Fruit fly (Drosophila melanogaster) whole organism, embryonic: ENCODE measurements around the gene CG11980.

ENCODE experiments used
- Bdp1 ChIP-seq: fragments of 200-800 bp; sonication (Bioruptor generic); optimal IDR thresholded peaks from 3 replicates; lab custom pipeline; 2016; ENCODE audit warnings: missing biosample characterization, missing genetic modification characterization
- Bteb2 ChIP-seq: fragments of 200-800 bp; sonication (Bioruptor generic); optimal IDR thresholded peaks from 2 replicates; lab custom pipeline; 2016; ENCODE audit warnings: missing biosample characterization, missing genetic modification characterization
- CG10366 ChIP-seq: fragments of 200-800 bp; sonication (Bioruptor generic); IDR thresholded peaks from 2 replicates; pipeline ENCODE4 v1.3.6; 2022; ENCODE audit warnings: missing biosample characterization, missing genetic modification characterization
- CG10565 ChIP-seq: fragments of 200-800 bp; sonication (Bioruptor generic); optimal IDR thresholded peaks from 3 replicates; lab custom pipeline; 2016; ENCODE audit warnings: missing biosample characterization, mild to moderate bottlenecking, missing genetic modification characterization
- CG14860 ChIP-seq: fragments of 200-800 bp; sonication (Bioruptor generic); IDR thresholded peaks from 3 replicates; pipeline ENCODE4 v1.3.6; 2022; ENCODE audit warnings: missing biosample characterization, missing genetic modification characterization; ENCODE audit not compliant: partially characterized antibody
- CG18262 ChIP-seq: fragments of 200-800 bp; optimal IDR thresholded peaks from 3 replicates; lab custom pipeline; 2019; ENCODE audit warnings: missing biosample characterization, mild to moderate bottlenecking, missing genetic modification characterization, moderate library complexity
- CG1832 ChIP-seq: fragments of 200-800 bp; sonication (Bioruptor generic); optimal IDR thresholded peaks from 2 replicates; lab custom pipeline; 2017; ENCODE audit warnings: missing biosample characterization, mild to moderate bottlenecking, missing genetic modification characterization, inconsistent platforms
- CG2116 ChIP-seq: fragments of 200-800 bp; sonication (Bioruptor generic); optimal IDR thresholded peaks from 3 replicates; lab custom pipeline; 2018; ENCODE audit warnings: missing biosample characterization, mild to moderate bottlenecking, missing genetic modification characterization
- CG30020 ChIP-seq: fragments of 200-800 bp; optimal IDR thresholded peaks from 2 replicates; lab custom pipeline; 2019; ENCODE audit warnings: missing biosample characterization, mild to moderate bottlenecking, missing genetic modification characterization, moderate library complexity
- CG31224 ChIP-seq: fragments of 200-800 bp; sonication (Bioruptor generic); IDR thresholded peaks from 2 replicates; pipeline ENCODE4 v1.3.6; 2022; ENCODE audit warnings: missing biosample characterization, missing genetic modification characterization
- CG3281 ChIP-seq: fragments of 200-800 bp; sonication (Bioruptor generic); optimal IDR thresholded peaks from 3 replicates; lab custom pipeline; 2017; ENCODE audit warnings: missing biosample characterization, mild to moderate bottlenecking, missing genetic modification characterization
- CG33213 ChIP-seq: fragments of 200-800 bp; sonication (Bioruptor generic); optimal IDR thresholded peaks from 3 replicates; lab custom pipeline; 2016; ENCODE audit warnings: missing biosample characterization, missing genetic modification characterization
- CG34376 ChIP-seq: fragments of 200-800 bp; sonication (Bioruptor generic); optimal IDR thresholded peaks from 2 replicates; lab custom pipeline; 2018; ENCODE audit warnings: missing biosample characterization, mild to moderate bottlenecking, missing genetic modification characterization
- CG3726 ChIP-seq: fragments of 200-800 bp; sonication (Bioruptor generic); IDR thresholded peaks from 3 replicates; pipeline ENCODE4, ENCODE4 v1.3.6; 2022; ENCODE audit warnings: missing biosample characterization, missing genetic modification characterization
- CG4282 ChIP-seq: fragments of 200-800 bp; sonication (Bioruptor generic); optimal IDR thresholded peaks from 2 replicates; lab custom pipeline; 2016; ENCODE audit warnings: missing biosample characterization, missing genetic modification characterization
- CG4328 ChIP-seq: fragments of 200-800 bp; sonication (Bioruptor generic); optimal IDR thresholded peaks from 3 replicates; lab custom pipeline; 2017; ENCODE audit warnings: missing biosample characterization, missing genetic modification reagents, missing genetic modification characterization
- CG4404 ChIP-seq: fragments of 200-800 bp; sonication (Bioruptor generic); IDR thresholded peaks from 2 replicates; pipeline ENCODE4 v1.3.6; 2022; ENCODE audit warnings: missing biosample characterization, missing genetic modification characterization
- CG6791 ChIP-seq: fragments of 200-800 bp; sonication (Bioruptor generic); IDR thresholded peaks from 3 replicates; pipeline ENCODE4 v1.3.6; 2022; ENCODE audit warnings: missing biosample characterization, missing genetic modification characterization; ENCODE audit not compliant: partially characterized antibody
- CG7372 ChIP-seq: fragments of 200-800 bp; sonication (Bioruptor generic); IDR thresholded peaks from 2 replicates; pipeline ENCODE4 v1.3.6; 2022; ENCODE audit warnings: missing biosample characterization, missing genetic modification characterization
- CG7839 ChIP-seq: fragments of 200-800 bp; sonication (Bioruptor generic); optimal IDR thresholded peaks from 3 replicates; lab custom pipeline; 2018; ENCODE audit warnings: missing biosample characterization, mild to moderate bottlenecking, missing genetic modification characterization, moderate library complexity
- D19A ChIP-seq: fragments of 200-800 bp; optimal IDR thresholded peaks from 3 replicates; lab custom pipeline; 2019; ENCODE audit warnings: missing biosample characterization, mild to moderate bottlenecking, missing genetic modification characterization, moderate library complexity
- Dek ChIP-seq: fragments of 200-800 bp; sonication (Bioruptor generic); optimal IDR thresholded peaks from 3 replicates; lab custom pipeline; 2019; ENCODE audit warnings: missing biosample characterization, mild to moderate bottlenecking, missing genetic modification characterization, moderate library complexity
- Doc2 ChIP-seq: fragments of 200-800 bp; sonication (Bioruptor generic); IDR thresholded peaks from 2 replicates; pipeline ENCODE4 v1.3.6; 2022; ENCODE audit warnings: missing biosample characterization, missing genetic modification characterization
- Doc3 ChIP-seq: fragments of 200-800 bp; sonication (Bioruptor generic); IDR thresholded peaks from 3 replicates; pipeline ENCODE4 v1.3.6; 2022; ENCODE audit warnings: missing biosample characterization, missing genetic modification characterization; ENCODE audit not compliant: partially characterized antibody
- Drgx ChIP-seq: fragments of 200-800 bp; sonication (Bioruptor generic); IDR thresholded peaks from 2 replicates; pipeline ENCODE4 v1.3.6; 2022; ENCODE audit warnings: missing biosample characterization, missing genetic modification characterization
- ERR ChIP-seq: fragments of 200-800 bp; sonication (Bioruptor generic); optimal IDR thresholded peaks from 2 replicates; lab custom pipeline; 2016; ENCODE audit warnings: missing biosample characterization, missing genetic modification characterization
- Lhr ChIP-seq: fragments of 200-800 bp; sonication (Bioruptor generic); optimal IDR thresholded peaks from 3 replicates; lab custom pipeline; 2017; ENCODE audit warnings: mild to moderate bottlenecking, missing biosample characterization, missing genetic modification reagents, missing genetic modification characterization
- Max ChIP-seq: fragments of 200-800 bp; sonication (Bioruptor generic); optimal IDR thresholded peaks from 2 replicates; lab custom pipeline; 2016; ENCODE audit warnings: missing biosample characterization, mild to moderate bottlenecking, missing genetic modification characterization
- Neu2 ChIP-seq: fragments of 200-800 bp; sonication (Bioruptor generic); optimal IDR thresholded peaks from 3 replicates; lab custom pipeline; 2016; ENCODE audit warnings: missing biosample characterization, missing genetic modification characterization, borderline replicate concordance
- Sry-δ ChIP-seq: fragments of 200-800 bp; sonication (Bioruptor generic); optimal IDR thresholded peaks from 2 replicates; lab custom pipeline; 2016; ENCODE audit warnings: missing biosample characterization, missing genetic modification characterization
- TFAM ChIP-seq: fragments of 200-800 bp; sonication (Bioruptor generic); optimal IDR thresholded peaks from 2 replicates; lab custom pipeline; 2017; ENCODE audit warnings: missing biosample characterization, missing genetic modification characterization, inconsistent platforms
- Usf ChIP-seq: fragments of 200-800 bp; sonication (Bioruptor generic); optimal IDR thresholded peaks from 2 replicates; lab custom pipeline; 2017; ENCODE audit warnings: missing genotype, missing biosample characterization, missing genetic modification characterization
- al ChIP-seq: fragments of 200-800 bp; sonication (Bioruptor generic); IDR thresholded peaks from 2 replicates; pipeline ENCODE4 v1.3.6; 2022; ENCODE audit warnings: missing biosample characterization, missing genetic modification characterization
- ase ChIP-seq: fragments of 200-800 bp; sonication (Bioruptor generic); IDR thresholded peaks from 3 replicates; pipeline ENCODE4 v1.3.6; 2022; ENCODE audit warnings: missing biosample characterization, missing genetic modification characterization
- btn ChIP-seq: fragments of 200-800 bp; sonication (Bioruptor generic); optimal IDR thresholded peaks from 2 replicates; lab custom pipeline; 2016; ENCODE audit warnings: missing biosample characterization, missing genetic modification characterization
- ci ChIP-seq: fragments of 200-800 bp; sonication (Bioruptor generic); IDR thresholded peaks from 3 replicates; pipeline ENCODE4 v1.3.6; 2022; ENCODE audit warnings: missing biosample characterization, missing genetic modification characterization
- esg ChIP-seq: fragments of 200-800 bp; sonication (Bioruptor generic); conservative IDR thresholded peaks from 2 replicates; pipeline ENCODE4 v1.3.6; 2022; ENCODE audit warnings: missing biosample characterization, missing genetic modification characterization
- ind ChIP-seq: fragments of 200-800 bp; sonication (Bioruptor generic); optimal IDR thresholded peaks from 3 replicates; lab custom pipeline; 2016; ENCODE audit warnings: missing biosample characterization, missing genetic modification characterization
- jumu ChIP-seq: fragments of 200-800 bp; sonication (Bioruptor generic); optimal IDR thresholded peaks from 3 replicates; lab custom pipeline; 2016; ENCODE audit warnings: missing biosample characterization, missing genetic modification characterization
- maf-S ChIP-seq: fragments of 200-800 bp; sonication (Bioruptor generic); optimal IDR thresholded peaks from 2 replicates; lab custom pipeline; 2016; ENCODE audit warnings: missing biosample characterization, missing genetic modification characterization
- onecut ChIP-seq: fragments of 200-800 bp; sonication (Bioruptor generic); IDR thresholded peaks from 2 replicates; pipeline ENCODE4 v1.3.6; 2022; ENCODE audit warnings: missing biosample characterization, missing genetic modification characterization
- pros ChIP-seq: fragments of 200-800 bp; sonication (Bioruptor generic); optimal IDR thresholded peaks from 3 replicates; lab custom pipeline; 2019; ENCODE audit warnings: missing biosample characterization, mild to moderate bottlenecking, missing genetic modification characterization, moderate library complexity
- sisA ChIP-seq: fragments of 200-800 bp; sonication (Bioruptor generic); IDR thresholded peaks from 2 replicates; pipeline ENCODE4 v1.3.6; 2022; ENCODE audit warnings: missing biosample characterization, missing genetic modification characterization
- slou ChIP-seq: fragments of 200-800 bp; sonication (Bioruptor generic); optimal IDR thresholded peaks from 3 replicates; lab custom pipeline; 2016; ENCODE audit warnings: missing biosample characterization, missing genetic modification characterization
- slp2 ChIP-seq: fragments of 200-800 bp; sonication (Bioruptor generic); optimal IDR thresholded peaks from 2 replicates; lab custom pipeline; 2016; ENCODE audit warnings: missing biosample characterization, missing genetic modification characterization
- sna ChIP-seq: fragments of 200-800 bp; sonication (Bioruptor generic); IDR thresholded peaks from 2 replicates; pipeline ENCODE4 v1.3.6; 2022; ENCODE audit warnings: missing biosample characterization, missing genetic modification characterization; ENCODE audit not compliant: partially characterized antibody
- sr ChIP-seq: fragments of 200-800 bp; sonication (Bioruptor generic); IDR thresholded peaks from 3 replicates; pipeline ENCODE4 v1.3.6; 2022; ENCODE audit warnings: missing biosample characterization, missing genetic modification characterization
- tll ChIP-seq, 2 experiments: fragments of 200-800 bp in 1 of 2; fragments of >200 bp in 1 of 2; sonication (Bioruptor generic) in 1 of 2; optimal IDR thresholded peaks; 2 replicates each; lab custom pipeline; 2017 to 2019; ENCODE audit warnings: missing biosample characterization in 2 of 2, missing genetic modification characterization in 2 of 2, mild to moderate bottlenecking in 1 of 2, moderate library complexity in 1 of 2
- twi ChIP-seq: fragments of 200-800 bp; optimal IDR thresholded peaks from 2 replicates; lab custom pipeline; 2019; ENCODE audit warnings: missing biosample characterization, mild to moderate bottlenecking, missing genetic modification characterization, moderate library complexity
- vnd ChIP-seq: fragments of 200-800 bp; sonication (Bioruptor generic); IDR thresholded peaks from 3 replicates; pipeline ENCODE4 v1.3.6; 2022; ENCODE audit warnings: missing biosample characterization, missing genetic modification characterization; ENCODE audit not compliant: partially characterized antibody
- wek ChIP-seq: fragments of 200-800 bp; sonication (Bioruptor generic); optimal IDR thresholded peaks from 3 replicates; lab custom pipeline; 2018; ENCODE audit warnings: missing biosample characterization, mild to moderate bottlenecking, missing genetic modification characterization, moderate library complexity
- zfh1 ChIP-seq: fragments of 200-800 bp; sonication (Bioruptor generic); IDR thresholded peaks from 3 replicates; pipeline ENCODE4 v1.3.6; 2022; ENCODE audit warnings: missing biosample characterization, missing genetic modification characterization

Gene CG11980

DNA sequence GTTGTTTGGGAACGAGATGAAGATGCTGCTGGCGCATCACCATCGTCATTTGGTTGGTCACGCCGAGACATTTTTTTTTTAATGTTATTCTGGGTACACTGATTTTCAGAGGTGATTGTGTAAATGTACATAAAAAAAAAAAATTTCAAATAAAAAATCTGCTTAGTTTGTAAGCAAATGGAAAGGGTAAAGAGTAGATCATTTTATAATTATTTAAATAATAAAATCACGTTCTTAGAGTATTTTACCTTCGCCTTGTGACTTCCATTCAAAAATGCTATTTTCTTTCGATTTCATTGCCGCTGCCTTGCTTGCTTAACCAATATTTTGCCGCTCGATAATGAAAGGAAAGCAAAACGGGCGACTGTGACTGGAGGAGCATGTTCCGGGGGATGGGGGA is 25.0 kb upstream of the CG11980 start (continued):
- TF ChIP-seq Dek (tag; lab: Kevin White, UChicago), result no peak
- 0 out of 2 replicates have a peak, but pooled peaks have one; percentile 12 for TF ChIP-seq onecut (GFP tag; lab: Robert Waterston, UW)
- peak; percentile 35 for TF ChIP-seq CG7839 (tag; lab: Kevin White, UChicago)
- peak; percentile 82 for TF ChIP-seq D19A (tag; lab: Kevin White, UChicago)
- TF ChIP-seq pros, result no peak
- no peak for TF ChIP-seq Sry-δ
- TF ChIP-seq jumu (GFP tag; lab: Kevin White, UChicago), result no peak
- TF ChIP-seq CG2116 (GFP tag; lab: Kevin White, UChicago), result no peak
- no peak for TF ChIP-seq Max (GFP tag; lab: Kevin White, UChicago)
- TF ChIP-seq ind (GFP tag; lab: Kevin White, UChicago), result no peak
- TF ChIP-seq CG4282 (GFP tag; lab: Kevin White, UChicago), result no peak
- no peak for TF ChIP-seq Doc2 (GFP tag; lab: Robert Waterston, UW)
- TF ChIP-seq TFAM (GFP tag; lab: Kevin White, UChicago), result no peak
- no peak for TF ChIP-seq CG4328 (GFP tag; lab: Kevin White, UChicago)
- no peak for TF ChIP-seq CG34376 (GFP tag; lab: Kevin White, UChicago)
- TF ChIP-seq maf-S (GFP tag; lab: Kevin White, UChicago), result no peak
- TF ChIP-seq CG31224, result no peak
- TF ChIP-seq CG33213 (GFP tag; lab: Kevin White, UChicago), result no peak
- TF ChIP-seq CG3281 (GFP tag; lab: Kevin White, UChicago), result no peak
- TF ChIP-seq CG18262 (tag; lab: Kevin White, UChicago), result peak; percentile 23
- TF ChIP-seq Neu2 (GFP tag; lab: Kevin White, UChicago), result no peak
- TF ChIP-seq Bdp1, result no peak
- TF ChIP-seq sisA, result peak; percentile 40
- no peak for TF ChIP-seq vnd
- no peak for TF ChIP-seq tll (GFP tag; optimal IDR thresholded peaks at IDR 0.05; lab: Kevin White, UChicago)
- TF ChIP-seq CG10565 (GFP tag; lab: Kevin White, UChicago), result no peak
- TF ChIP-seq CG4404 (GFP tag; lab: Robert Waterston, UW), result no peak
- no peak for TF ChIP-seq CG30020 (tag; lab: Kevin White, UChicago)
- no peak for TF ChIP-seq Usf
- peak; percentile 23; the same call in 1 of the 3 replicates for TF ChIP-seq ase (GFP tag; lab: Robert Waterston, UW)
- peak; percentile 80; the same call in 2 of the 3 replicates for TF ChIP-seq ci (GFP tag; lab: Robert Waterston, UW)
- no peak for TF ChIP-seq Drgx (GFP tag; lab: Robert Waterston, UW)
- TF ChIP-seq slou, result no peak
- no peak for TF ChIP-seq al (GFP tag; lab: Robert Waterston, UW)
- no peak for TF ChIP-seq sr (GFP tag; lab: Robert Waterston, UW)
- no peak for TF ChIP-seq Lhr (GFP tag; lab: Kevin White, UChicago)
- no peak for TF ChIP-seq zfh1 (GFP tag; lab: Robert Waterston, UW)
- no peak for TF ChIP-seq sna (GFP tag; lab: Robert Waterston, UW)
- TF ChIP-seq slp2 (GFP tag; lab: Kevin White, UChicago), result no peak
- no peak for TF ChIP-seq Doc3 (GFP tag; lab: Robert Waterston, UW)
- no peak for TF ChIP-seq Bteb2 (GFP tag; lab: Kevin White, UChicago)
- TF ChIP-seq CG3726 (GFP tag; lab: Robert Waterston, UW), result no peak
- TF ChIP-seq CG7372 (GFP tag; lab: Robert Waterston, UW), result no peak
- TF ChIP-seq btn (GFP tag; lab: Kevin White, UChicago), result no peak
- TF ChIP-seq CG6791, result no peak
- TF ChIP-seq CG1832 (GFP tag; lab: Kevin White, UChicago), result no peak
- no peak for TF ChIP-seq wek
- no peak for TF ChIP-seq CG14860
- no peak for TF ChIP-seq twi (tag; lab: Kevin White, UChicago)
- TF ChIP-seq CG10366 (GFP tag; lab: Robert Waterston, UW), result peak; percentile 49; the same call in 1 of the 2 replicates
- no peak for TF ChIP-seq ERR (GFP tag; lab: Kevin White, UChicago)
- 0 out of 2 replicates have a peak, but pooled peaks have one; percentile 23 for TF ChIP-seq esg
